Worm (Caenorhabditis elegans): ENCODE results near the gene ncr-1.
A peak's percentile ranks its signal among the peaks of the same experiment; 100 is the strongest.

DNA sequence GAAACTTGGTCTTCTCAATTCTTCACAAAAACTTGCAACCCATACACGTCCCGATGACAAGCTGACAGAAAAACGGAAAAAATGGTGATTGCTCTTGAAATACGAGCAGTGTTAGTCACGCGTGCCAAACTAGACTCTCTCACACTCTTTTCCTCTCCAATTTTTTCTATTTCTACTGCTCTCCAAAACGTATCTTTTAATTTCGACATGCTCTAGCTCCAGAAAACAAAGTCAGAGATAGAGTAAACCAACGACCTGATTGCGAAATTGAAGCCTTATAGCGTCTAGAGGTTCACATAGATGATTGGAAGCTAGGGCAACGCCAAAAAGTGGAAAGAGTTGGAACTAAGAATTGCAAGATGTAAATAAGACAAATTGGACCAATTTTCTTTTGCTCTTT, 1.7 kb upstream of the ncr-1 start:
- TF ChIP-seq lin-13 (tag; optimal IDR thresholded peaks at IDR 0.05) (no peak), mab-5 (tag; optimal IDR thresholded peaks at IDR 0.05) (no peak), snpc-4 (tag; optimal IDR thresholded peaks at IDR 0.05) (no peak), bed-3 (GFP tag; optimal IDR thresholded peaks at IDR 0.05) (no peak), hlh-1 (tag; optimal IDR thresholded peaks at IDR 0.05) (no peak), unc-62 (GFP tag; optimal IDR thresholded peaks at IDR 0.05) (no peak), ces-1 (GFP tag; optimal IDR thresholded peaks at IDR 0.05) (peak; percentile 15), elt-3 (tag; optimal IDR thresholded peaks at IDR 0.05) (no peak), ztf-11 (tag; optimal IDR thresholded peaks at IDR 0.05) (no peak), unc-39 (tag; optimal IDR thresholded peaks at IDR 0.05) (no peak)
